Fruit fly (Drosophila melanogaster) whole organism, pupa: ENCODE data around the gene CG31229.

Experiments used
- CG10348 ChIP-seq: fragments of 200-800 bp; sonication (Bioruptor generic); IDR thresholded peaks from 2 replicates; pipeline ENCODE4 v1.3.6; 2022; ENCODE audit warnings: missing biosample characterization, missing genetic modification characterization
- CG17806 ChIP-seq: fragments of 200-800 bp; sonication (Bioruptor generic); optimal IDR thresholded peaks from 2 replicates; lab custom pipeline; 2018; ENCODE audit warnings: missing biosample characterization, mild to moderate bottlenecking, missing genetic modification characterization, moderate library complexity
- CG8301 ChIP-seq: fragments of 200-800 bp; sonication (Bioruptor generic); optimal IDR thresholded peaks from 2 replicates; lab custom pipeline; 2018; ENCODE audit warnings: missing biosample characterization, mild to moderate bottlenecking, missing genetic modification characterization
- CG9948 ChIP-seq: fragments of 200-800 bp; sonication (Bioruptor generic); optimal IDR thresholded peaks from 2 replicates; lab custom pipeline; 2018; ENCODE audit warnings: missing biosample characterization, mild to moderate bottlenecking, missing genetic modification characterization, moderate library complexity

CG31229 gene

DNA sequence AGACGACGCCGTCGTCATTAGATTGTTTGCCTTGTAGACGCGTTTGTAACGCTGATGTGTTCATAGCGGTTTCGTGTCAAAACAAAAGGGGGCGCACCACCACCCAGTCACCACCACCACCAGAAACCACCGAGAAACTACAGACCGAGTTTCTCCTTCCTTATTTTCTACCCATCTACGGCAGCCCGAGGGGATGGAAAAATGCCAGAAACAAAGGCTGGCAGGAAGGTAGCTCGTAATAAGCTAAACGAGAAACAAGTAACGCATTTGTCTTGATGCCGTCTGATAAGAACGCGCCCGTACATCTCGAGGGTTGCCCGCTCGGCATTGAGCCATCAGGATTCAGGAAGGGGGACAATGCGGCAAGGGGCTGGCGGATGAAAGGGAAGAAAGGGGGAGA is 39.8 kb downstream of the CG31229 start:
- TF ChIP-seq CG17806 (no peak), CG8301 (tag; lab: Kevin White, UChicago) (no peak), CG10348 (no peak), CG9948 (tag; lab: Kevin White, UChicago) (no peak)
- TF ChIP-seq, all 21 proteins: peak for 0
